Worm (Caenorhabditis elegans) whole organism, L2 larva: ENCODE measurements around the gene C25E10.5.

Experiments
- alr-1 ChIP-seq: fragments of 150-350 bp; optimal IDR thresholded peaks from 2 replicates; lab custom pipeline; 2014; ENCODE audit warnings: missing biosample characterization, missing genetic modification characterization
- blmp-1 ChIP-seq: sonication (generic microtip); optimal IDR thresholded peaks from 2 replicates; lab custom pipeline; 2017; ENCODE audit warnings: missing genetic modification characterization, mild to moderate bottlenecking, missing compliant biosample characterization, antibody characterized with exemption, moderate library complexity; ENCODE audit not compliant: insufficient read depth
- fos-1 ChIP-seq: fragments of 150-350 bp; optimal IDR thresholded peaks from 2 replicates; lab custom pipeline; 2014; ENCODE audit warnings: missing biosample characterization, missing genetic modification characterization
- nhr-11 ChIP-seq: fragments of 150-350 bp; optimal IDR thresholded peaks from 2 replicates; lab custom pipeline; 2014; ENCODE audit warnings: missing biosample characterization, missing genetic modification characterization
- zag-1 ChIP-seq: fragments of 150-350 bp; optimal IDR thresholded peaks from 2 replicates; lab custom pipeline; 2014; ENCODE audit warnings: missing biosample characterization, missing genetic modification characterization

- TF ChIP-seq blmp-1 (tag; lab: Kevin White, UChicago) (no peak), fos-1 (tag; lab: Kevin White, UChicago) (no peak), zag-1 (tag; lab: Kevin White, UChicago) (no peak), alr-1 (tag; lab: Kevin White, UChicago) (no peak), nhr-11 (no peak)
Observed at ce11 chrV:9047555-9048049, 17.3 kb downstream of the C25E10.5 start, which contains the start of gene C25E10.17.
